Fruit fly (Drosophila melanogaster) S2 (cell line): ENCODE results near the gene CG12535.

Experiments
- CG8478 ChIP-seq: fragments of >200 bp; optimal IDR thresholded peaks from 2 replicates; lab custom pipeline; 2018
- CTCF ChIP-seq, 2 experiments: fragments of >200 bp; optimal IDR thresholded peaks; 2 replicates each; lab custom pipeline; 2018

dm6 chrX:3440506-3440905, 8.2 kb downstream of the CG12535 start:
- TF ChIP-seq CG8478 (no peak), CTCF (optimal IDR thresholded peaks at IDR 0.05; lab: Kevin White, UChicago) (no peak)
